Worm (Caenorhabditis elegans) whole organism, L4/young adult: ENCODE measurements around the gene C08B6.5.

Experiments used
- W03F9.2 ChIP-seq: fragments of 150-350 bp; optimal IDR thresholded peaks from 2 replicates; lab custom pipeline; 2014; ENCODE audit warnings: missing biosample characterization, missing genetic modification characterization
- him-1 ChIP-seq: sonication (generic microtip); optimal IDR thresholded peaks from 2 replicates; lab custom pipeline; 2016; ENCODE audit warnings: missing genotype, missing genetic modification reagents, missing genetic modification characterization, missing compliant biosample characterization

ce11 chrV:10101916-10102315 lies 15.6 kb upstream of the C08B6.5 start, which contains the start of gene C08B6.14:
- TF ChIP-seq W03F9.2 (tag; lab: Kevin White, UChicago), result no peak
- TF ChIP-seq him-1 (tag; lab: Kevin White, UChicago), result no peak
